Worm (Caenorhabditis elegans): ENCODE data around the gene urb-1.

- TF ChIP-seq fax-1 (tag; optimal IDR thresholded peaks at IDR 0.05) (no peak), pqm-1 (tag; optimal IDR thresholded peaks at IDR 0.05) (no peak), elt-4 (tag; optimal IDR thresholded peaks at IDR 0.05) (no peak), pha-4 (tag; optimal IDR thresholded peaks at IDR 0.05) (no peak), tbx-2 (tag; optimal IDR thresholded peaks at IDR 0.05) (no peak)
Measured at ce11 chrV:6458302-6458998, 34.5 kb upstream of the urb-1 start.
